Fruit fly (Drosophila melanogaster) whole organism, embryonic: ENCODE results near the gene LIMK1.

Experiments
- Asciz ChIP-seq: fragments of 200-800 bp; sonication (Bioruptor generic); optimal IDR thresholded peaks from 2 replicates; lab custom pipeline; 2017; ENCODE audit warnings: missing biosample characterization, mild to moderate bottlenecking, missing genetic modification characterization, missing genetic modification reagents
- Atf-2 ChIP-seq: fragments of 200-800 bp; sonication (Bioruptor generic); optimal IDR thresholded peaks from 2 replicates; lab custom pipeline; 2016; ENCODE audit warnings: missing biosample characterization, missing genetic modification characterization
- CG11398 ChIP-seq: fragments of 200-800 bp; sonication (Bioruptor generic); optimal IDR thresholded peaks from 2 replicates; lab custom pipeline; 2016; ENCODE audit warnings: missing biosample characterization, missing genetic modification characterization
- CG11695 ChIP-seq: fragments of 200-800 bp; sonication (Bioruptor generic); IDR thresholded peaks from 3 replicates; pipeline ENCODE4 v1.3.6; 2022; ENCODE audit warnings: missing biosample characterization, missing genetic modification characterization
- CG12391 ChIP-seq: fragments of 200-800 bp; sonication (Bioruptor generic); optimal IDR thresholded peaks from 3 replicates; lab custom pipeline; 2018; ENCODE audit warnings: missing biosample characterization, mild to moderate bottlenecking, missing genetic modification characterization, moderate library complexity
- CG13624 ChIP-seq: fragments of 200-800 bp; sonication (Bioruptor generic); optimal IDR thresholded peaks from 2 replicates; lab custom pipeline; 2016; ENCODE audit warnings: missing biosample characterization, missing genetic modification characterization
- CG16815 ChIP-seq: fragments of 200-800 bp; sonication (Bioruptor generic); optimal IDR thresholded peaks from 3 replicates; lab custom pipeline; 2017; ENCODE audit warnings: missing biosample characterization, mild to moderate bottlenecking, missing genetic modification characterization
- CG16863 ChIP-seq: fragments of 200-800 bp; sonication (Bioruptor generic); optimal IDR thresholded peaks from 3 replicates; lab custom pipeline; 2016; ENCODE audit warnings: missing biosample characterization, missing genetic modification characterization
- CG17912 ChIP-seq: fragments of 200-800 bp; sonication (Bioruptor generic); optimal IDR thresholded peaks from 2 replicates; lab custom pipeline; 2018; ENCODE audit warnings: missing biosample characterization, mild to moderate bottlenecking, missing genetic modification characterization
- CG18262 ChIP-seq: fragments of 200-800 bp; optimal IDR thresholded peaks from 3 replicates; lab custom pipeline; 2019; ENCODE audit warnings: missing biosample characterization, mild to moderate bottlenecking, missing genetic modification characterization, moderate library complexity
- CG1832 ChIP-seq: fragments of 200-800 bp; sonication (Bioruptor generic); optimal IDR thresholded peaks from 2 replicates; lab custom pipeline; 2017; ENCODE audit warnings: missing biosample characterization, mild to moderate bottlenecking, missing genetic modification characterization, inconsistent platforms
- CG2202 ChIP-seq: fragments of 200-800 bp; sonication (Bioruptor generic); optimal IDR thresholded peaks from 2 replicates; lab custom pipeline; 2018; ENCODE audit warnings: missing biosample characterization, mild to moderate bottlenecking, missing genetic modification characterization
- CG2889 ChIP-seq: fragments of 200-800 bp; sonication (Bioruptor generic); IDR thresholded peaks from 3 replicates; pipeline ENCODE4 v1.3.6; 2022; ENCODE audit warnings: missing biosample characterization, missing genetic modification characterization
- CG30431 ChIP-seq: fragments of 200-800 bp; sonication (Bioruptor generic); optimal IDR thresholded peaks from 2 replicates; lab custom pipeline; 2017; ENCODE audit warnings: missing biosample characterization, missing genetic modification characterization
- CG33213 ChIP-seq: fragments of 200-800 bp; sonication (Bioruptor generic); optimal IDR thresholded peaks from 3 replicates; lab custom pipeline; 2016; ENCODE audit warnings: missing biosample characterization, missing genetic modification characterization
- CG6254 ChIP-seq: fragments of 200-800 bp; sonication (Bioruptor generic); optimal IDR thresholded peaks from 3 replicates; lab custom pipeline; 2017; ENCODE audit warnings: mild to moderate bottlenecking, missing biosample characterization, missing genetic modification reagents, missing genetic modification characterization
- CG7928 ChIP-seq: fragments of 200-800 bp; sonication (Bioruptor generic); optimal IDR thresholded peaks from 2 replicates; lab custom pipeline; 2017; ENCODE audit warnings: missing biosample characterization, mild to moderate bottlenecking, missing genetic modification characterization
- CG7987 ChIP-seq: fragments of 200-800 bp; sonication (Bioruptor generic); optimal IDR thresholded peaks from 2 replicates; lab custom pipeline; 2018; ENCODE audit warnings: missing biosample characterization, mild to moderate bottlenecking, missing genetic modification characterization, moderate library complexity
- CG8924 ChIP-seq: fragments of 200-800 bp; optimal IDR thresholded peaks from 3 replicates; lab custom pipeline; 2019; ENCODE audit warnings: missing biosample characterization, mild to moderate bottlenecking, missing genetic modification characterization, moderate library complexity
- Dp ChIP-seq: fragments of 200-800 bp; sonication (Bioruptor generic); optimal IDR thresholded peaks from 2 replicates; lab custom pipeline; 2018; ENCODE audit warnings: missing biosample characterization, mild to moderate bottlenecking, missing genetic modification characterization, moderate library complexity
- E2f2 ChIP-seq: fragments of 200-800 bp; sonication (Bioruptor generic); IDR thresholded peaks from 2 replicates; pipeline ENCODE4 v1.3.6; 2022; ENCODE audit warnings: missing biosample characterization, missing genetic modification characterization
- H15 ChIP-seq: fragments of 200-800 bp; sonication (Bioruptor generic); IDR thresholded peaks from 3 replicates; pipeline ENCODE4 v1.3.6; 2022; ENCODE audit warnings: missing biosample characterization, missing genetic modification characterization
- H2.0 ChIP-seq: fragments of 200-800 bp; sonication (Bioruptor generic); IDR thresholded peaks from 2 replicates; pipeline ENCODE4 v1.3.6; 2022; ENCODE audit warnings: missing biosample characterization, missing genetic modification characterization
- Hand ChIP-seq: fragments of 200-800 bp; sonication (Bioruptor generic); optimal IDR thresholded peaks from 2 replicates; lab custom pipeline; 2017; ENCODE audit warnings: mild to moderate bottlenecking, missing biosample characterization, missing genetic modification reagents, missing genetic modification characterization
- Hr39 ChIP-seq: fragments of >200 bp; optimal IDR thresholded peaks from 2 replicates; lab custom pipeline; 2017
- Jarid2 ChIP-seq: fragments of 200-800 bp; sonication (Bioruptor generic); optimal IDR thresholded peaks from 3 replicates; lab custom pipeline; 2017; ENCODE audit warnings: mild to moderate bottlenecking, missing biosample characterization, missing genetic modification reagents, missing genetic modification characterization
- Mad ChIP-seq: fragments of 200-800 bp; sonication (Bioruptor generic); optimal IDR thresholded peaks from 2 replicates; lab custom pipeline; 2016; ENCODE audit warnings: missing biosample characterization, missing genetic modification characterization
- NfI ChIP-seq: fragments of 200-800 bp; sonication (Bioruptor generic); optimal IDR thresholded peaks from 3 replicates; lab custom pipeline; 2018; ENCODE audit warnings: missing biosample characterization, mild to moderate bottlenecking, missing genetic modification characterization, moderate library complexity
- Opbp ChIP-seq: fragments of 200-800 bp; sonication (Bioruptor generic); IDR thresholded peaks from 3 replicates; pipeline ENCODE4 v1.3.6; 2022; ENCODE audit warnings: missing biosample characterization, missing genetic modification characterization; ENCODE audit not compliant: partially characterized antibody
- Sox102F ChIP-seq: fragments of 200-800 bp; sonication (Bioruptor generic); optimal IDR thresholded peaks from 2 replicates; lab custom pipeline; 2018; ENCODE audit warnings: missing biosample characterization, mild to moderate bottlenecking, missing genetic modification characterization, moderate library complexity
- Sry-β ChIP-seq: fragments of 200-800 bp; sonication (Bioruptor generic); optimal IDR thresholded peaks from 2 replicates; lab custom pipeline; 2018; ENCODE audit warnings: missing biosample characterization, mild to moderate bottlenecking, missing genetic modification characterization, moderate library complexity
- Vsx1 ChIP-seq: fragments of 200-800 bp; sonication (Bioruptor generic); optimal IDR thresholded peaks from 2 replicates; lab custom pipeline; 2017; ENCODE audit warnings: missing biosample characterization, mild to moderate bottlenecking, missing genetic modification characterization, missing genetic modification reagents
- al ChIP-seq: fragments of 200-800 bp; sonication (Bioruptor generic); IDR thresholded peaks from 2 replicates; pipeline ENCODE4 v1.3.6; 2022; ENCODE audit warnings: missing biosample characterization, missing genetic modification characterization
- az2 ChIP-seq: fragments of 200-800 bp; sonication (Bioruptor generic); optimal IDR thresholded peaks from 3 replicates; lab custom pipeline; 2016; ENCODE audit warnings: missing biosample characterization, missing genetic modification characterization
- dmrt99B ChIP-seq: fragments of 200-800 bp; sonication (Bioruptor generic); optimal IDR thresholded peaks from 2 replicates; lab custom pipeline; 2018; ENCODE audit warnings: missing biosample characterization, mild to moderate bottlenecking, missing genetic modification characterization, moderate library complexity
- exex ChIP-seq: fragments of 200-800 bp; sonication (Bioruptor generic); optimal IDR thresholded peaks from 4 replicates; lab custom pipeline; 2018; ENCODE audit warnings: missing biosample characterization, mild to moderate bottlenecking, missing genetic modification characterization, moderate library complexity
- gsb ChIP-seq: fragments of 200-800 bp; sonication (Bioruptor generic); IDR thresholded peaks from 2 replicates; pipeline ENCODE4 v1.3.6; 2022; ENCODE audit warnings: missing biosample characterization, missing genetic modification characterization
- klu ChIP-seq: fragments of 200-800 bp; sonication (Bioruptor generic); IDR thresholded peaks from 2 replicates; pipeline ENCODE4 v1.3.6; 2022; ENCODE audit warnings: missing biosample characterization, missing genetic modification characterization
- kni ChIP-seq: fragments of 200-800 bp; sonication (Bioruptor generic); optimal IDR thresholded peaks from 3 replicates; lab custom pipeline; 2017; ENCODE audit warnings: mild to moderate bottlenecking, missing biosample characterization, missing genetic modification reagents, missing genetic modification characterization
- lbe ChIP-seq: fragments of 200-800 bp; sonication (Bioruptor generic); optimal IDR thresholded peaks from 2 replicates; lab custom pipeline; 2016; ENCODE audit warnings: missing biosample characterization, mild to moderate bottlenecking, missing genetic modification characterization
- lmd ChIP-seq: fragments of 200-800 bp; sonication (Bioruptor generic); IDR thresholded peaks from 2 replicates; pipeline ENCODE4 v1.3.6; 2022; ENCODE audit warnings: missing biosample characterization, missing genetic modification characterization
- mirr ChIP-seq: fragments of 200-800 bp; sonication (Bioruptor generic); optimal IDR thresholded peaks from 3 replicates; lab custom pipeline; 2018; ENCODE audit warnings: missing biosample characterization, mild to moderate bottlenecking, missing genetic modification characterization
- otp ChIP-seq: fragments of 200-800 bp; sonication (Bioruptor generic); IDR thresholded peaks from 3 replicates; pipeline ENCODE4, ENCODE4 v1.3.6; 2022; ENCODE audit warnings: missing biosample characterization, missing genetic modification characterization
- pros ChIP-seq: fragments of 200-800 bp; sonication (Bioruptor generic); optimal IDR thresholded peaks from 3 replicates; lab custom pipeline; 2019; ENCODE audit warnings: missing biosample characterization, mild to moderate bottlenecking, missing genetic modification characterization, moderate library complexity
- scrt ChIP-seq: fragments of 200-800 bp; sonication (Bioruptor generic); optimal IDR thresholded peaks from 2 replicates; lab custom pipeline; 2018; ENCODE audit warnings: missing biosample characterization, mild to moderate bottlenecking, missing genetic modification characterization, moderate library complexity
- tna ChIP-seq: fragments of 200-800 bp; sonication (Bioruptor generic); IDR thresholded peaks from 2 replicates; pipeline ENCODE4 v1.3.6; 2022; ENCODE audit warnings: missing biosample characterization, missing genetic modification characterization; ENCODE audit not compliant: partially characterized antibody
- twi ChIP-seq: fragments of 200-800 bp; optimal IDR thresholded peaks from 2 replicates; lab custom pipeline; 2019; ENCODE audit warnings: missing biosample characterization, mild to moderate bottlenecking, missing genetic modification characterization, moderate library complexity
- unpg ChIP-seq: fragments of 200-800 bp; sonication (Bioruptor generic); optimal IDR thresholded peaks from 3 replicates; lab custom pipeline; 2018; ENCODE audit warnings: missing biosample characterization, mild to moderate bottlenecking, missing genetic modification characterization, moderate library complexity
- vvl ChIP-seq: fragments of 200-800 bp; sonication (Bioruptor generic); IDR thresholded peaks from 2 replicates; pipeline ENCODE4 v1.3.6; 2022; ENCODE audit warnings: missing biosample characterization, missing genetic modification characterization

The LIMK1 gene

DNA sequence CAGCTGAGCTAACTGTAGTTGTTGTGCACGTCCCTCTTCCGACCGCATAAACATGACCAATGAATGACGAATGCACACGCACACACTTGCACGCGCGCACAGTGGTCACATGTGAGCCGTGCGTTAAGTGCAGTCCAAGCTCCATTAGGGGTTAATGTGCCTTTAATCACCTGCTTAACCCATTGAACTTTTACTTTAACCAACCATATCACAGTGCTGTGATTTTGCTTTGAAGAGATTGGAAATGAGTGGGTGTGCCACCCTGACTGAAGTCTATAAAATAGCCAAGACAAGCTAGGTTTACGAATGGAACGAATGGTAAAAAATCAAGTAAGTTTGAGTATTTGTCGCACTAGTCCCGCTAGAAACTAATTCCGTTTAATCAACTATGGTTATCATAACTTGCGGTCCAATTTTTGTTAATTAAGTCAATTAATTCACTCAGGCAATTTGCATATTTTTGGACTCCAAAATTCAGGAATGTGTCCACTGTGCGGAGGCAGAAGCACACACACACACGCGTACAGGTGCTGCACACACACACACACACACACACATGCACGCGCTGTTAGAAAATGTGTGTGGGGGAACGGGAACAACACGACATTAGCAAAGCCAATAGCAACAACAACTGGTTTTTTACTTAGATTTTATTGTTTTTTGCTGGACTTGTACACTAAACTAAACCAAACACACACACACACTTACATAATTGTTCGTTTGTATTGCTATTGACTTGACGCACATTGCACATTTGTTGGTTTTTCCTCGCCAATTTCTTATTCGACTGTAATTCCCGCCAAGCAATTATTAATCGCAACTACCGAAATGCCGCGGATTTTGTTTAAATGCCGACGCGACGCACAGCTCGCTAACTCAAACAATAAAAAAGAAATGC, 521 bp downstream of the LIMK1 start (continued):
- TF ChIP-seq al (GFP tag; lab: Robert Waterston, UW): no peak
- TF ChIP-seq mirr (GFP tag; lab: Kevin White, UChicago): no peak
- no peak for TF ChIP-seq gsb (GFP tag; lab: Robert Waterston, UW)
- no peak for TF ChIP-seq scrt
- TF ChIP-seq Vsx1 (GFP tag; lab: Kevin White, UChicago): peak; percentile 61
- no peak for TF ChIP-seq Mad (GFP tag; lab: Kevin White, UChicago)
- no peak for TF ChIP-seq H2.0 (GFP tag; lab: Robert Waterston, UW)
- TF ChIP-seq CG2202 (tag; lab: Kevin White, UChicago): no peak
- TF ChIP-seq Dp (GFP tag; lab: Kevin White, UChicago): no peak
- peak; percentile 50 for TF ChIP-seq CG16815 (GFP tag; lab: Kevin White, UChicago)
- peak; percentile 16 for TF ChIP-seq NfI (GFP tag; lab: Kevin White, UChicago)
- peak; percentile 31 for TF ChIP-seq Asciz (GFP tag; lab: Kevin White, UChicago)
- 0 out of 3 replicates have a peak, but pooled peaks have one; percentile 6 for TF ChIP-seq CG11695 (GFP tag; lab: Robert Waterston, UW)
- no peak for TF ChIP-seq otp
- peak; percentile 53 for TF ChIP-seq Atf-2 (GFP tag; lab: Kevin White, UChicago)
- TF ChIP-seq Opbp: no peak
- TF ChIP-seq CG7987 (GFP tag; lab: Kevin White, UChicago): no peak
- no peak for TF ChIP-seq exex (tag; lab: Kevin White, UChicago)
- TF ChIP-seq Sox102F (GFP tag; lab: Kevin White, UChicago): peak; percentile 40
- no peak for TF ChIP-seq lmd (GFP tag; lab: Robert Waterston, UW)
- TF ChIP-seq lbe (GFP tag; lab: Kevin White, UChicago): no peak
- no peak for TF ChIP-seq pros (GFP tag; lab: Kevin White, UChicago)
- TF ChIP-seq Sry-β (GFP tag; lab: Kevin White, UChicago): peak; percentile 2
- TF ChIP-seq twi (tag; lab: Kevin White, UChicago): peak; percentile 13
- TF ChIP-seq Hand (GFP tag; lab: Kevin White, UChicago): no peak
- TF ChIP-seq CG1832 (GFP tag; lab: Kevin White, UChicago): no peak
- no peak for TF ChIP-seq Jarid2 (GFP tag; lab: Kevin White, UChicago)
- no peak for TF ChIP-seq CG8924
- peak; percentile 4 for TF ChIP-seq CG6254 (GFP tag; lab: Kevin White, UChicago)
- peak; percentile 49 for TF ChIP-seq CG11398 (GFP tag; lab: Kevin White, UChicago)
- no peak for TF ChIP-seq CG2889 (GFP tag; lab: Robert Waterston, UW)
- TF ChIP-seq az2 (GFP tag; lab: Kevin White, UChicago): peak; percentile 35
- peak; percentile 68 for TF ChIP-seq CG18262 (tag; lab: Kevin White, UChicago)
- peak; percentile 46 for TF ChIP-seq CG16863 (GFP tag; lab: Kevin White, UChicago)
- TF ChIP-seq CG12391: peak; percentile 37
- peak; percentile 12 for TF ChIP-seq CG13624 (GFP tag; lab: Kevin White, UChicago)
- TF ChIP-seq CG17912 (GFP tag; lab: Kevin White, UChicago): no peak
- TF ChIP-seq unpg (GFP tag; lab: Kevin White, UChicago): peak; percentile 38
- TF ChIP-seq kni (GFP tag; lab: Kevin White, UChicago): peak; percentile 56
- peak; percentile 87 for TF ChIP-seq vvl (GFP tag; lab: Robert Waterston, UW)
- no peak; the same call in 1 of the 2 replicates for TF ChIP-seq E2f2 (GFP tag; lab: Robert Waterston, UW)
- TF ChIP-seq CG7928 (GFP tag; lab: Kevin White, UChicago): no peak
- TF ChIP-seq klu (GFP tag; lab: Robert Waterston, UW): no peak
- TF ChIP-seq tna (GFP tag; lab: Robert Waterston, UW): no peak
- no peak for TF ChIP-seq Hr39 (lab: Kevin White, UChicago)
- TF ChIP-seq dmrt99B: peak; percentile 67
- no peak for TF ChIP-seq H15 (GFP tag; lab: Robert Waterston, UW)
- TF ChIP-seq CG30431 (GFP tag; lab: Kevin White, UChicago): peak; percentile 25
- no peak for TF ChIP-seq CG33213
